Fruit fly (Drosophila melanogaster) whole organism: ENCODE results near the gene Fpgs1.

Experiments
- Dll ChIP-seq: fragments of >200 bp; optimal IDR thresholded peaks from 2 replicates; lab custom pipeline; 2017
- EcR ChIP-seq, 2 experiments: fragments of >200 bp; optimal IDR thresholded peaks; 2 replicates each; lab custom pipeline; 2017; ENCODE audit warnings: missing biosample characterization in 2 of 2, missing genetic modification characterization in 2 of 2, missing genetic modification reagents in 2 of 2
- pan ChIP-seq: fragments of >200 bp; optimal IDR thresholded peaks from 2 replicates; lab custom pipeline; 2017
- psq ChIP-seq: fragments of >200 bp; optimal IDR thresholded peaks from 2 replicates; lab custom pipeline; 2017

DNA sequence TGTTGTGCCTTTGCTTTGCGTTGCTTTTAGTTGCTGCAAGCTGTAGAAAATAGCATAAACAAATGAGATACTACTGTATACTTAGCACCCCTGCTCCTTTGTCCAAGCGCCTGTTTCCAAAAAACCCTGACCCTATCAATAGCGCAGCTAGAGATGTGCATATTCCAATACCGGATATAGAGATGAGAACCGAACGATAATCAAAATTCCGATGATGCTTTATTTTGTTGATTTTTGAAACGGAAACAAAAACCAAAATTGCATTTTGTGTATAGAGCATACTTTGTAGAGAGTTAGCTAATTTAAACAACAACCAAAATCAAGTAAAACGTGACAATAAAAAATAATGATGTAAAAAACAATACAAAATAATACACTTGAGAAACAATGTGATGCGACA is 33.7 kb downstream of the Fpgs1 start:
- TF ChIP-seq psq (no peak), EcR (GFP tag; optimal IDR thresholded peaks at IDR 0.05; lab: Kevin White, UChicago) (no peak), pan (lab: Kevin White, UChicago) (no peak), Dll (no peak)
